Worm (Caenorhabditis elegans) whole organism, mixed stage, embryonic: ENCODE results near the gene T07A9.15.
A peak's percentile ranks its signal among the peaks of the same experiment; 100 is the strongest.

Experiments used
- M03D4.4 ChIP-seq: sonication (generic microtip); optimal IDR thresholded peaks from 2 replicates; lab custom pipeline; 2017; ENCODE audit warnings: mild to moderate bottlenecking, missing genetic modification characterization, missing compliant biosample characterization
- bed-3 ChIP-seq: fragments of 200-800 bp; sonication (Bioruptor generic); optimal IDR thresholded peaks from 3 replicates; lab custom pipeline; 2018; ENCODE audit warnings: mild to moderate bottlenecking, missing genetic modification characterization, moderate library complexity, missing compliant biosample characterization
- blmp-1 ChIP-seq: fragments of 150-350 bp; optimal IDR thresholded peaks from 2 replicates; lab custom pipeline; 2014; ENCODE audit warnings: missing biosample characterization, missing genetic modification characterization
- ceh-39 ChIP-seq: fragments of 150-350 bp; optimal IDR thresholded peaks from 2 replicates; lab custom pipeline; 2014; ENCODE audit warnings: missing biosample characterization, missing genetic modification characterization
- ceh-43 ChIP-seq: fragments of 200-800 bp; sonication (Bioruptor generic); optimal IDR thresholded peaks from 2 replicates; lab custom pipeline; 2018; ENCODE audit warnings: mild to moderate bottlenecking, missing genetic modification characterization, moderate library complexity, missing compliant biosample characterization
- ceh-83 ChIP-seq: fragments of 200-800 bp; sonication (Bioruptor generic); optimal IDR thresholded peaks from 2 replicates; lab custom pipeline; 2018; ENCODE audit warnings: mild to moderate bottlenecking, missing genetic modification characterization, missing compliant biosample characterization
- ces-1 ChIP-seq: fragments of 150-350 bp; optimal IDR thresholded peaks from 2 replicates; lab custom pipeline; 2014; ENCODE audit warnings: missing biosample characterization, missing genetic modification reagents, missing genetic modification characterization
- cnd-1 ChIP-seq: fragments of 200-800 bp; sonication (Bioruptor generic); optimal IDR thresholded peaks from 2 replicates; lab custom pipeline; 2018; ENCODE audit warnings: mild to moderate bottlenecking, missing genetic modification characterization, missing compliant biosample characterization
- drap-1 ChIP-seq: fragments of 200-800 bp; sonication (Bioruptor generic); optimal IDR thresholded peaks from 3 replicates; lab custom pipeline; 2018; ENCODE audit warnings: mild to moderate bottlenecking, missing genetic modification characterization, missing compliant biosample characterization
- elt-1 ChIP-seq: sonication (generic microtip); optimal IDR thresholded peaks from 2 replicates; lab custom pipeline; 2017; ENCODE audit warnings: missing genetic modification characterization, mild to moderate bottlenecking, missing compliant biosample characterization, antibody characterized with exemption, moderate library complexity, borderline replicate concordance; ENCODE audit not compliant: insufficient read depth
- elt-3 ChIP-seq: fragments of 150-350 bp; optimal IDR thresholded peaks from 2 replicates; lab custom pipeline; 2014; ENCODE audit warnings: missing biosample characterization, missing genetic modification characterization
- flh-1 ChIP-seq: fragments of 200-800 bp; sonication (Bioruptor generic); optimal IDR thresholded peaks from 2 replicates; lab custom pipeline; 2018; ENCODE audit warnings: mild to moderate bottlenecking, missing genetic modification characterization, moderate library complexity, missing compliant biosample characterization
- ham-2 ChIP-seq: fragments of 200-800 bp; sonication (Bioruptor generic); optimal IDR thresholded peaks from 2 replicates; lab custom pipeline; 2018; ENCODE audit warnings: mild to moderate bottlenecking, missing genetic modification characterization, missing compliant biosample characterization
- hlh-1 ChIP-seq: fragments of 150-350 bp; optimal IDR thresholded peaks from 2 replicates; lab custom pipeline; 2014; ENCODE audit warnings: missing biosample characterization, missing genetic modification reagents, missing genetic modification characterization
- lin-13 ChIP-seq: fragments of 150-350 bp; optimal IDR thresholded peaks from 2 replicates; lab custom pipeline; 2014; ENCODE audit warnings: missing biosample characterization, missing genetic modification characterization
- lin-32 ChIP-seq: fragments of 200-800 bp; sonication (Bioruptor generic); optimal IDR thresholded peaks from 2 replicates; lab custom pipeline; 2018; ENCODE audit warnings: mild to moderate bottlenecking, missing genetic modification characterization, missing compliant biosample characterization
- lsy-2 ChIP-seq: fragments of 150-350 bp; optimal IDR thresholded peaks from 2 replicates; lab custom pipeline; 2014; ENCODE audit warnings: missing biosample characterization, missing genetic modification characterization
- mab-5 ChIP-seq: fragments of 150-350 bp; optimal IDR thresholded peaks from 2 replicates; lab custom pipeline; 2014; ENCODE audit warnings: missing biosample characterization, missing genetic modification characterization
- mep-1 ChIP-seq: fragments of 150-350 bp; optimal IDR thresholded peaks from 2 replicates; lab custom pipeline; 2017; ENCODE audit warnings: missing biosample characterization, missing genetic modification reagents, missing genetic modification characterization, inconsistent platforms
- mls-2 ChIP-seq: sonication (generic microtip); optimal IDR thresholded peaks from 2 replicates; lab custom pipeline; 2016; ENCODE audit warnings: mild to moderate bottlenecking, missing genetic modification characterization, moderate library complexity, missing compliant biosample characterization
- nhr-12 ChIP-seq: fragments of 150-350 bp; optimal IDR thresholded peaks from 2 replicates; lab custom pipeline; 2014; ENCODE audit warnings: missing biosample characterization, missing genetic modification characterization
- nhr-2 ChIP-seq: fragments of 150-350 bp; optimal IDR thresholded peaks from 2 replicates; lab custom pipeline; 2014; ENCODE audit warnings: missing biosample characterization, missing genetic modification characterization
- nhr-237 ChIP-seq: fragments of 150-350 bp; optimal IDR thresholded peaks from 2 replicates; lab custom pipeline; 2014; ENCODE audit warnings: missing biosample characterization, missing genetic modification characterization
- nhr-28 ChIP-seq: fragments of 150-350 bp; optimal IDR thresholded peaks from 2 replicates; lab custom pipeline; 2014; ENCODE audit warnings: missing biosample characterization, missing genetic modification characterization
- nhr-76 ChIP-seq: sonication (generic microtip); optimal IDR thresholded peaks from 2 replicates; lab custom pipeline; 2017; ENCODE audit warnings: missing biosample characterization, missing genetic modification characterization
- pha-4 ChIP-seq: fragments of 150-350 bp; optimal IDR thresholded peaks from 2 replicates; lab custom pipeline; 2018; ENCODE audit warnings: missing biosample characterization, missing genetic modification reagents, missing genetic modification characterization
- sem-2 ChIP-seq: fragments of 200-800 bp; sonication (Bioruptor generic); optimal IDR thresholded peaks from 2 replicates; lab custom pipeline; 2018; ENCODE audit warnings: mild to moderate bottlenecking, missing genetic modification characterization, missing compliant biosample characterization
- snpc-4 ChIP-seq: fragments of 150-350 bp; optimal IDR thresholded peaks from 2 replicates; lab custom pipeline; 2014; ENCODE audit warnings: missing biosample characterization, missing genetic modification characterization
- sptf-1 ChIP-seq: sonication (generic microtip); optimal IDR thresholded peaks from 2 replicates; lab custom pipeline; 2017; ENCODE audit warnings: mild to moderate bottlenecking, missing genetic modification characterization, moderate library complexity, missing compliant biosample characterization
- tbx-8 ChIP-seq: fragments of 200-800 bp; sonication (Bioruptor generic); optimal IDR thresholded peaks from 2 replicates; lab custom pipeline; 2018; ENCODE audit warnings: mild to moderate bottlenecking, missing genetic modification characterization, moderate library complexity, missing compliant biosample characterization
- unc-120 ChIP-seq: sonication (generic microtip); optimal IDR thresholded peaks from 2 replicates; lab custom pipeline; 2017; ENCODE audit warnings: missing genetic modification characterization, missing compliant biosample characterization; ENCODE audit not compliant: poor library complexity, severe bottlenecking
- unc-39 ChIP-seq: fragments of 150-350 bp; optimal IDR thresholded peaks from 2 replicates; lab custom pipeline; 2014; ENCODE audit warnings: missing biosample characterization, missing genetic modification characterization
- unc-62 ChIP-seq: fragments of 150-350 bp; optimal IDR thresholded peaks from 2 replicates; lab custom pipeline; 2014; ENCODE audit warnings: missing biosample characterization, missing genetic modification reagents, missing genetic modification characterization
- zip-8 ChIP-seq: fragments of 150-350 bp; optimal IDR thresholded peaks from 2 replicates; lab custom pipeline; 2014; ENCODE audit warnings: missing biosample characterization, missing genetic modification characterization
- ztf-11 ChIP-seq: fragments of 150-350 bp; optimal IDR thresholded peaks from 2 replicates; lab custom pipeline; 2014; ENCODE audit warnings: missing biosample characterization, missing genetic modification characterization

The T07A9.15 gene

DNA sequence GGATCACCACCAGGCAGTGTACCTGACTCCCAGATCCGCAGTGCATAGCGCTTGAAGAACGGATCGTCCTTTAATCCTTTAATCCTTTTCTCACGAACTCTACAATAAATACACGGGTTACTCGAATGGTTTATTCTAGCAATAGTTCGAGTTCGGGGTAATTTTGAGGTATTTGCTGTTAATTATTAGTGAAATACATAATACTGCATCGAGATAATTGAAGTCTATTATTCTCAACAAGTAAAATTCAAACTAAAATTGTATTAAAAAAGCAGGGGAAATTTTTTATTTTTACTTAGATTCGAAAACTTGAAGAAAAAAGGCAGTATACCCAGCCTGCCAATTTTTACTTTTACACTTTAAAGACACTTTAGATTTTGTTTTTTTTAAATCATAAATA, 16.6 kb upstream of the T07A9.15 start, which contains the start of gene kgb-1:
kgb-1 (minus strand) TSS at position 101 of the 400 bp plus-strand sequence.
- TF ChIP-seq M03D4.4 (no peak), unc-120 (tag; lab: Kevin White, UChicago) (no peak), pha-4 (tag; lab: Kevin White, UChicago) (no peak), ceh-83 (GFP tag; lab: Kevin White, UChicago) (no peak)

DNA sequence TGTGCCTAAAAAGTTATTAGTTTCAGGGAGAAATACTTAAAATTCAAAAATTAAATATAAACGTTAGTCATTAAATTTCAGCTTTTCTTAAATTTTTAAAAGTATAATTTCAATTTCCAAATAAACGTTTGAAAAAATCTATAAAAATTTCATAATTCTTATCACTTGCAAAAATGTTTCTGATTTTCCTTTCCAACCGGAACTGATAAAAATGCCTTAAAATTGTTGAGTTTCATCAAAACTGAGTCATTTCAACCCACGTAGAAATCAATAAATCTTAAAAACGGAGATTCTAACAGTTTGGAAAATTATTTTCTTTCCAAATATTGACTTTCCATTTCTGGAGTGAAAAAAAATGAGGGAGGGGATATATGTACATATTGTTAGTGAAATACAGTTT, 15.5 kb upstream of the T07A9.15 start:
- no peak for TF ChIP-seq mep-1 (tag; lab: Kevin White, UChicago)
- no peak for TF ChIP-seq nhr-76 (tag; lab: Kevin White, UChicago)
- no peak for TF ChIP-seq ham-2 (GFP tag; lab: Kevin White, UChicago)
- no peak for TF ChIP-seq nhr-28
- TF ChIP-seq elt-3 = no peak
- TF ChIP-seq nhr-2 (tag; lab: Kevin White, UChicago) = no peak
- no peak for TF ChIP-seq snpc-4 (tag; lab: Kevin White, UChicago)
- TF ChIP-seq mls-2 (tag; lab: Kevin White, UChicago) = no peak
- TF ChIP-seq, all 35 proteins: peak for 0

DNA sequence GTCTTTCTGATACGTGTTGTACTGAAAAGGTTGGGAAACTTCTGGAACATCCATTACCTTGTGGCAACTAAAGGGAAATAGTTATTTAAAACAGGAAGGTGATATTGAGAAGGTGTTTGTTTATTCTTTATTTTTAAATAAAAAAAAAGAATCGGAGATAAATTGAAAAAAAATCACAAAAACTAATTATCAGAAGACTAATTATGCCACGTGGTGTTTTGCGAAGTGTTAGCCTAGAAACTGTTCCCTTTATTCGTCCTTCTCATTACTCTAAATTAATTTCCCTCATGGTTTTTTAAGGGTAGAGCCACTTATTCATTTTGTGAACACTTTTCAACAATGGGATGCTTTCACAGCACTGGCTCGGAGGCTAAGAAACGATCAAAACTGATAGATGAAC, 8.0 kb upstream of the T07A9.15 start, which contains the start of gene gpa-4:
gpa-4 (plus strand) TSS at position 301 of the 400 bp plus-strand sequence.
- TF ChIP-seq zip-8 = no peak
- TF ChIP-seq drap-1 (GFP tag; lab: Kevin White, UChicago) = no peak
- no peak for TF ChIP-seq cnd-1 (tag; lab: Kevin White, UChicago)
- no peak for TF ChIP-seq unc-62
- TF ChIP-seq nhr-28 = no peak
- TF ChIP-seq hlh-1 = no peak
- TF ChIP-seq sem-2 (GFP tag; lab: Kevin White, UChicago) = no peak
- TF ChIP-seq mab-5 (tag; lab: Kevin White, UChicago) = no peak

DNA sequence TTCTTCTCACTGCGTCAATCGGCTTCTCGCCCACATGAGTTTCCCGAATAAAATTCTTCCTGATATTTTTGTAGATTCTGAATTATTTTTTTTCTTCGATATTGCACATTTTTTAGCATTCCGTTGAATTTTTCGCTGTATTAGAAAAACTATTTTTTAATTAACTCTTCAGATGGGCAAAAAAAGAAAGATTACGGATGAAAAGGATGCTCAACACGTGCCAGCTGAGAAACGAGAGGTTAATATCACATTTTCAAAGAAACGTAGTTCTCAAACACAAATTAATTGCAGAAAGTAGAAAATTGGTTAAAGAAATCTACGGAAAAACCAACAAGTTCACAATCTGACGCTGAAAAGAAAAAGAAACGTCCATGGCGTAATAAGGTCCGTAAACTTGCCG, 3.0 kb upstream of the T07A9.15 start, which contains the start of gene rrp-8:
rrp-8 (plus strand) TSS at position 173 of the 400 bp plus-strand sequence.
- TF ChIP-seq flh-1 (no peak), ham-2 (GFP tag; lab: Kevin White, UChicago) (no peak), sptf-1 (no peak), lsy-2 (tag; lab: Kevin White, UChicago) (no peak), ces-1 (no peak), nhr-76 (tag; lab: Kevin White, UChicago) (no peak), mls-2 (tag; lab: Kevin White, UChicago) (no peak), mab-5 (tag; lab: Kevin White, UChicago) (no peak), sem-2 (GFP tag; lab: Kevin White, UChicago) (no peak), ceh-39 (no peak), lin-13 (no peak), zip-8 (no peak)

DNA sequence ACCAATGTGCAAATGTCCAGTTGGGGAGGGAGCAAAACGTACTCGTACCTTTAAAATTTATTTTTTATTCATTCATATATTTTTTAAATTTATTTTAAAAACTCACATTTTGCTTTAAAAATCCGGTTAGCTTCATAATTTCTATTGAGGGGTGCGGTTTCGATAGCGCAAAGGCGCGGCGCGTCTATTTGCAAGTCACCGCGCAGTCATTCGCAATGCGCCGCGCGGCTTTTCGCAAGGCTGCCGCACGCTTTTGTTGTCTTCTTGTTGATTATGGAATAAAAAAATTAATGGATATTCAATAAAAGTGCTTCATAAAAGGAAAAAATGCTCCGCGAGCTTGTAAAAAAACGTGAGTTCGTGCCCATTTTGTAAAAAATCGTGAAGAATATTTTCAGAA, 3.1 kb downstream of the T07A9.15 start, which contains the start of the genes ears-2 and uncp-18:
ears-2 (minus strand) TSS at position 190 of the 400 bp plus-strand sequence.
uncp-18 (plus strand) TSS at position 282 of the 400 bp plus-strand sequence.
- TF ChIP-seq unc-120 (tag; lab: Kevin White, UChicago) (peak; percentile 98), mab-5 (tag; lab: Kevin White, UChicago) (peak; percentile 90), nhr-2 (tag; lab: Kevin White, UChicago) (peak; percentile 58), unc-39 (tag; lab: Kevin White, UChicago) (peak; percentile 76), lin-13 (peak; percentile 97), cnd-1 (tag; lab: Kevin White, UChicago) (peak; percentile 98), mep-1 (tag; lab: Kevin White, UChicago) (peak; percentile 96), snpc-4 (tag; lab: Kevin White, UChicago) (no peak), elt-1 (tag; lab: Kevin White, UChicago) (peak; percentile 14), mls-2 (tag; lab: Kevin White, UChicago) (peak; percentile 99), ham-2 (GFP tag; lab: Kevin White, UChicago) (peak; percentile 98), nhr-28 (no peak), tbx-8 (GFP tag; lab: Kevin White, UChicago) (peak; percentile 92), lin-32 (GFP tag; lab: Kevin White, UChicago) (peak; percentile 95), blmp-1 (tag; lab: Kevin White, UChicago) (peak; percentile 87), sptf-1 (peak; percentile 99), unc-62 (peak; percentile 42), nhr-237 (tag; lab: Kevin White, UChicago) (peak; percentile 91), ceh-43 (GFP tag; lab: Kevin White, UChicago) (peak; percentile 96), hlh-1 (peak; percentile 93), ceh-39 (peak; percentile 83), pha-4 (tag; lab: Kevin White, UChicago) (peak; percentile 98), zip-8 (no peak), sem-2 (GFP tag; lab: Kevin White, UChicago) (peak; percentile 92), ces-1 (peak; percentile 87), ztf-11 (tag; lab: Kevin White, UChicago) (peak; percentile 95), drap-1 (GFP tag; lab: Kevin White, UChicago) (peak; percentile 97), nhr-12 (tag; lab: Kevin White, UChicago) (peak; percentile 96), ceh-83 (GFP tag; lab: Kevin White, UChicago) (peak; percentile 98), lsy-2 (tag; lab: Kevin White, UChicago) (peak; percentile 87), flh-1 (peak; percentile 93), elt-3 (no peak), M03D4.4 (peak; percentile 98), bed-3 (peak; percentile 93), nhr-76 (tag; lab: Kevin White, UChicago) (peak; percentile 97)
